Worm (Caenorhabditis elegans) whole organism, early embryonic: ENCODE results near the gene msp-77.

Experiments
- ama-1 ChIP-seq: fragments of 150-350 bp; optimal IDR thresholded peaks from 2 replicates; lab custom pipeline; 2014
- hmbx-1 ChIP-seq: sonication (generic microtip); optimal IDR thresholded peaks from 2 replicates; lab custom pipeline; 2016; ENCODE audit warnings: mild to moderate bottlenecking, missing genetic modification characterization, missing compliant biosample characterization
- pes-1 ChIP-seq: fragments of 200-800 bp; sonication (Bioruptor generic); IDR thresholded peaks from 2 replicates; pipeline ENCODE4 v1.3.6; 2022; ENCODE audit warnings: missing genetic modification reagents, missing genetic modification characterization, missing compliant biosample characterization
- tbx-37 ChIP-seq: fragments of 200-800 bp; sonication (Bioruptor generic); conservative IDR thresholded peaks from 2 replicates; pipeline ENCODE4 v1.3.6; 2022; ENCODE audit warnings: missing genetic modification reagents, missing genetic modification characterization, missing compliant biosample characterization

- TF ChIP-seq tbx-37 (no peak), pes-1 (GFP tag; lab: Robert Waterston, UW) (no peak), ama-1 (no peak), hmbx-1 (tag; lab: Kevin White, UChicago) (no peak)
Measured at ce11 chrIV:9944279-9944678, 49.8 kb downstream of the msp-77 start.
